Fruit fly (Drosophila melanogaster) whole organism, adult: ENCODE results near the gene Smox.
A peak's percentile ranks its signal among the peaks of the same experiment; 100 is the strongest.

Source experiments
- CG11617 ChIP-seq: fragments of 200-800 bp; sonication (Bioruptor generic); optimal IDR thresholded peaks from 2 replicates; lab custom pipeline; 2017; ENCODE audit warnings: mild to moderate bottlenecking, missing biosample characterization, missing genetic modification reagents, missing genetic modification characterization
- CG12768 ChIP-seq: fragments of 200-800 bp; sonication (Bioruptor generic); optimal IDR thresholded peaks from 2 replicates; lab custom pipeline; 2017; ENCODE audit warnings: missing biosample characterization, missing genetic modification characterization, mild to moderate bottlenecking, moderate library complexity, missing genetic modification reagents
- CG14711 ChIP-seq: fragments of 200-800 bp; sonication (Bioruptor generic); optimal IDR thresholded peaks from 2 replicates; lab custom pipeline; 2018; ENCODE audit warnings: missing biosample characterization, mild to moderate bottlenecking, missing genetic modification characterization, moderate library complexity
- CG1620 ChIP-seq: fragments of 200-800 bp; sonication (Bioruptor generic); optimal IDR thresholded peaks from 2 replicates; lab custom pipeline; 2016; ENCODE audit warnings: missing biosample characterization, missing genetic modification characterization
- CG33017 ChIP-seq: fragments of 200-800 bp; sonication (Bioruptor generic); optimal IDR thresholded peaks from 2 replicates; lab custom pipeline; 2018; ENCODE audit warnings: missing biosample characterization, mild to moderate bottlenecking, missing genetic modification characterization, moderate library complexity
- CG5204 ChIP-seq: fragments of 200-800 bp; sonication (Bioruptor generic); optimal IDR thresholded peaks from 2 replicates; lab custom pipeline; 2016; ENCODE audit warnings: missing biosample characterization, missing genetic modification characterization
- CG7045 ChIP-seq: fragments of 200-800 bp; sonication (Bioruptor generic); optimal IDR thresholded peaks from 2 replicates; lab custom pipeline; 2017; ENCODE audit warnings: missing biosample characterization, mild to moderate bottlenecking, missing genetic modification characterization
- CG7101 ChIP-seq: fragments of 200-800 bp; sonication (Bioruptor generic); optimal IDR thresholded peaks from 2 replicates; lab custom pipeline; 2018; ENCODE audit warnings: missing biosample characterization, mild to moderate bottlenecking, missing genetic modification characterization, moderate library complexity
- Clk ChIP-seq: fragments of 200-800 bp; sonication (Bioruptor generic); optimal IDR thresholded peaks from 2 replicates; lab custom pipeline; 2017; ENCODE audit warnings: missing biosample characterization, missing genetic modification characterization
- Crg-1 ChIP-seq: fragments of 200-800 bp; sonication (Bioruptor generic); optimal IDR thresholded peaks from 2 replicates; lab custom pipeline; 2016; ENCODE audit warnings: missing biosample characterization, missing genetic modification characterization
- Hr96 ChIP-seq: fragments of 200-800 bp; sonication (Bioruptor generic); optimal IDR thresholded peaks from 2 replicates; lab custom pipeline; 2016; ENCODE audit warnings: missing biosample characterization, missing genetic modification characterization
- Mnt ChIP-seq: fragments of 200-800 bp; sonication (Bioruptor generic); optimal IDR thresholded peaks from 2 replicates; lab custom pipeline; 2016; ENCODE audit warnings: missing biosample characterization, mild to moderate bottlenecking, missing genetic modification characterization
- bab1 ChIP-seq: fragments of 200-800 bp; sonication (Bioruptor generic); optimal IDR thresholded peaks from 3 replicates; lab custom pipeline; 2019; ENCODE audit warnings: missing biosample characterization, mild to moderate bottlenecking, missing genetic modification characterization, moderate library complexity
- cic ChIP-seq: fragments of 200-800 bp; sonication (Bioruptor generic); optimal IDR thresholded peaks from 2 replicates; lab custom pipeline; 2017; ENCODE audit warnings: missing biosample characterization, mild to moderate bottlenecking, missing genetic modification characterization, moderate library complexity
- cnc ChIP-seq, 2 experiments: fragments of >200 bp; optimal IDR thresholded peaks; 2 replicates each; lab custom pipeline; 2017
- kay ChIP-seq: fragments of 200-800 bp; sonication (Bioruptor generic); peaks from one replicate; lab custom pipeline; 2016; ENCODE audit warnings: missing biosample characterization, missing genetic modification characterization, borderline replicate concordance
- ovo ChIP-seq: fragments of 200-800 bp; sonication (Bioruptor generic); optimal IDR thresholded peaks from 2 replicates; lab custom pipeline; 2016; ENCODE audit warnings: missing biosample characterization, missing genetic modification characterization
- pad ChIP-seq: fragments of 200-800 bp; sonication (Bioruptor generic); optimal IDR thresholded peaks from 3 replicates; lab custom pipeline; 2017; ENCODE audit warnings: missing biosample characterization, missing genetic modification characterization, mild to moderate bottlenecking, moderate library complexity, missing genetic modification reagents
- tj ChIP-seq: fragments of 200-800 bp; sonication (Bioruptor generic); optimal IDR thresholded peaks from 3 replicates; lab custom pipeline; 2017; ENCODE audit warnings: missing biosample characterization, mild to moderate bottlenecking, missing genetic modification characterization, moderate library complexity
- toe ChIP-seq: fragments of 200-800 bp; sonication (Bioruptor generic); optimal IDR thresholded peaks from 2 replicates; lab custom pipeline; 2016; ENCODE audit warnings: missing biosample characterization, missing genetic modification characterization

Smox gene

DNA sequence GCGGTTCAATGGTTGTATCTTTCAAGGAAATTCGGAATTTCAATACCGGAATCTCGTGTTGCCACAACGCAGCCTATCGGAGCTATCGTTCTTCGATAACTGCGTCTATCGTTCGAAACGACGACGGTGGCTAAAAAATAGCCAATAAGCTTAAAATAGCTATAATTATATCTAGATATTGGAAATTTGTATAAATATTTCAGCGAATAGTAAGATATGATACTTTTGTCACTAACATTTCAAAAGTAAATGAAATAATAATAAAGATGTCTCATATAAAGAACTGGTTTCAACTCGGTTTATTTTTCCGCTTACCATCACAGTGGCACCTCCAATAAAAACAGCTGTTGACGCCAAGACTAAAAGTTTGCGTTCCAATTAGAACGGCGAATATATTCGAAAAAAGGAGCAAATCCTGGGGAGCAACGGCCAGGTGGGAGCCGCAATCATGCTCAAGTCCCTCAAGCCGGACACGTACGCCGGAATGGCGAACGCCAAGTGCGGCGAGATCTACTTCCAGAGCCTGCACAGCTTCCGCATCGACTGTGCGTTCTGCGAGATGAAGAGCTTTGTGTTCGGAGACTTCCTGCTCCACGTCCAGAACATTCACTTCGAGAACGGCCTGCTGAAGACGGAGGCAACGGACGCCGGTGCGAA, 3.5 kb upstream of the Smox start, which contains the start of the genes alpha-PheRS and CG2129:
TSS of gene alpha-PheRS (minus strand) at position 102 of the 657 bp plus-strand sequence.
TSS of gene CG2129 (plus strand) at position 339 of the 657 bp plus-strand sequence.
- peak; percentile 13 for TF ChIP-seq pad
- peak; percentile 66 for TF ChIP-seq CG14711 (tag; lab: Kevin White, UChicago)
- TF ChIP-seq CG7045 (GFP tag; lab: Kevin White, UChicago), result no peak
- peak; percentile 43 for TF ChIP-seq tj
- no peak for TF ChIP-seq CG33017
- peak; percentile 73 for TF ChIP-seq Mnt (GFP tag; lab: Kevin White, UChicago)
- no peak for TF ChIP-seq Hr96 (GFP tag; lab: Kevin White, UChicago)
- TF ChIP-seq CG5204 (GFP tag; lab: Kevin White, UChicago), result no peak
- TF ChIP-seq cnc (optimal IDR thresholded peaks at IDR 0.05; lab: Kevin White, UChicago), result no peak
- TF ChIP-seq Crg-1 (GFP tag; lab: Kevin White, UChicago), result peak; percentile 22
- no peak for TF ChIP-seq ovo (GFP tag; lab: Kevin White, UChicago)
- peak; percentile 77 for TF ChIP-seq bab1
- TF ChIP-seq cic (GFP tag; lab: Kevin White, UChicago), result no peak
- TF ChIP-seq Clk, result no peak
- TF ChIP-seq CG7101 (tag; lab: Kevin White, UChicago), result peak; percentile 61
- peak; percentile 44 for TF ChIP-seq CG1620 (GFP tag; lab: Kevin White, UChicago)
- TF ChIP-seq toe (GFP tag; lab: Kevin White, UChicago), result no peak
- no peak for TF ChIP-seq kay (GFP tag; lab: Kevin White, UChicago)
- peak; percentile 57 for TF ChIP-seq CG11617 (GFP tag; lab: Kevin White, UChicago)
- TF ChIP-seq CG12768 (GFP tag; lab: Kevin White, UChicago), result no peak

DNA sequence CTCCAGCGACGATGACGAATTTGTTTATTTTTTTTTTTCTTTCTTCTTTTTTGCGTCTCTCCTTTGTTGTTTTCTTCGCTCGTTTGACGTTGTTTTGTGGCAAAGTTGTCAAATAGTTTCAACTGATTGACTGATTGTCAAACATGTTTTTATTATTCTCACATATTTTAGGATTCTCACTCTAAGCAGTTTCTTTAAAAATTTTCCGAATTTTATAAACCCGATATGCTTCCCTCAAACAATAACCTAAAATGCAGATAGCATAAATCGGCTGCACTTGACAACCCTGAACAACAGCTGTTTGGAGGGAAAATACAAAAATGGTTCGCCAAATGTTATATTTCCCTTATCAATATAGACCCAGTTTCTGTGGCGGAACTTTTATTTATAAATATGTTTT, 1.5 kb upstream of the Smox start, which contains the start of gene CG17982:
TSS of gene CG17982 (minus strand) at position 299 of the 400 bp plus-strand sequence.
- TF ChIP-seq cnc (optimal IDR thresholded peaks at IDR 0.05; lab: Kevin White, UChicago) (no peak), tj (peak; percentile 81), CG5204 (GFP tag; lab: Kevin White, UChicago) (peak; percentile 82), CG1620 (GFP tag; lab: Kevin White, UChicago) (peak; percentile 93), Crg-1 (GFP tag; lab: Kevin White, UChicago) (peak; percentile 85), cic (GFP tag; lab: Kevin White, UChicago) (peak; percentile 42), Hr96 (GFP tag; lab: Kevin White, UChicago) (no peak), CG11617 (GFP tag; lab: Kevin White, UChicago) (peak; percentile 94), Mnt (GFP tag; lab: Kevin White, UChicago) (peak; percentile 90), pad (peak; percentile 80), CG14711 (tag; lab: Kevin White, UChicago) (peak; percentile 100), bab1 (peak; percentile 99), CG33017 (peak; percentile 83), CG7045 (GFP tag; lab: Kevin White, UChicago) (peak; percentile 78), toe (GFP tag; lab: Kevin White, UChicago) (peak; percentile 87), CG7101 (tag; lab: Kevin White, UChicago) (peak; percentile 95), ovo (GFP tag; lab: Kevin White, UChicago) (peak; percentile 67), Clk (peak; percentile 30), CG12768 (GFP tag; lab: Kevin White, UChicago) (peak; percentile 83), kay (GFP tag; lab: Kevin White, UChicago) (no peak)

DNA sequence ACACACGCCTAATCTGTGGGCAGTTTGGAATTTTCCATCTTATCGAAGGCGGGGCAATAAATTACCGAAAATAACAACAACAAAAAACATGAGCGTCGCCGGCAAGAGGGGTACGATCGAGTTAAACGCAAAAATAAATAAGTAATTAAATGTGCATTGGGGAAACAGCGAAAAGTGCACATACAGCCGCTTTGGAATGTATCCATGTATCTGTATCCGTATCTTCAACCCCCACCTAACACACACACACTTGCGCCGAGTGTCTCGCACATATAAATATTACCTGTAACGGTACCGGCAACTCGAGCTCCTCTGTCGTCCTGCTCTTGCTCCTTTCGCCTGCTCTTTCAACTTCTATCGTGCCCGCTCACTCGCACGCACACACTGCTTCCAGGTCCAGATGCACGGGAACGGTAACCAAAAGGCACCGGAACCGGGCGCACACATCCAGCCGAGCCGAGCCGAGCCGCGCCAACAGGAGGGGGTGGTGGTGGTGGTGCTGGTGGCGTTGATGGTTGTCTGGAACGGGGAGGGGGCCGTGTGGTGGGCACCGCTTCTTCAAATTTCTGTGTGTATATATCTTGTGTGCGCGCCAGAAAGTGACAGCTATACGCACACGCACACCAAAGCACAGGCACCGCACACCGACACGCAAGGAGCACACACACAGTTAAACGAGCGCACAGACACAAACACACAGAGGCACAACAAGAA, 569 bp downstream of the Smox start:
- TF ChIP-seq CG7045 (GFP tag; lab: Kevin White, UChicago) (no peak), CG33017 (no peak), CG12768 (GFP tag; lab: Kevin White, UChicago) (peak; percentile 38), CG11617 (GFP tag; lab: Kevin White, UChicago) (peak; percentile 57), pad (peak; percentile 98), Hr96 (GFP tag; lab: Kevin White, UChicago) (no peak), Mnt (GFP tag; lab: Kevin White, UChicago) (peak; percentile 44), ovo (GFP tag; lab: Kevin White, UChicago) (peak; percentile 97), tj (peak; percentile 84), bab1 (no peak), CG7101 (tag; lab: Kevin White, UChicago) (peak; percentile 16), cnc (optimal IDR thresholded peaks at IDR 0.05; lab: Kevin White, UChicago) (no peak), Crg-1 (GFP tag; lab: Kevin White, UChicago) (peak; percentile 8), cic (GFP tag; lab: Kevin White, UChicago) (peak; percentile 43)

DNA sequence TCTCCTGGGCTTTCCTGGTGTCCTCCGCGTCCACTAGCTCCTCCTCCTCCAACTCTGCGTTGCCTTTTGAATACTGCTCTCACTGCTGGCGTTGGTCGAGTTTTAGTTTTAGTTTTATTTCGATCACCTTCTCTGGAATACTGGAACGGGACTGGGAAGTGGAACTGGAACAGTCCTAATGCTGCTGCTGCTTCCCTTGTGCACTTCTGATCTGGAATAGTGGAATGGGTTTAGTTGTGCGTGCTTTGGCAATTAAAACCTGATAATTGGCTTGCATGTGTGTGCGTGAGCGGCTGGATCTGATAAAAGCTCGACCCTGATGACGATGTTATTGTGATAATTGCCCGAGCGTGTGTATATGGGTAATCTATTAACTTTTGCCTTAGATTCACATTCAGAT, 1.4 kb downstream of the Smox start:
- TF ChIP-seq CG5204 (GFP tag; lab: Kevin White, UChicago) (no peak), CG12768 (GFP tag; lab: Kevin White, UChicago) (no peak), cnc (optimal IDR thresholded peaks at IDR 0.05; lab: Kevin White, UChicago) (no peak)

DNA sequence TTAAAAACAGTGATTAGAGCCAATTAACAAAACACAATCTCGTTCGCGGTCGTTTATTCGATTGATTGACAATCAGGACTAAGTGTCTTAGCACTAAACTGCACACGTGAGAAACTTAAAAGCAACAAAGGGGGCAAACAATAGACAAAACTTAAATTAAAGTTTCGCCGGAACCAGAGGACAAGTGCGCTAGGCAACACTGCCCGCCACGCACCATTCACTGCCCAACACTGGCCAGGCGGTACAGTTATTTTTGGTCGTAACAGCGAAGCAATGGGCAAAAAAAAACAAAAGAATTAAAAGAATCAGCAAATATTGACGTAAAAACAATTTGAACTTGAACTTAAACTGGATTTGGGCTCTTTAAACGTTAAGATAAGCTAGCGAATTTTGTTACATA, 4.8 kb downstream of the Smox start:
- TF ChIP-seq CG7045 (GFP tag; lab: Kevin White, UChicago), result no peak
- TF ChIP-seq Mnt (GFP tag; lab: Kevin White, UChicago), result no peak
- no peak for TF ChIP-seq cnc (optimal IDR thresholded peaks at IDR 0.05; lab: Kevin White, UChicago)
- TF ChIP-seq toe (GFP tag; lab: Kevin White, UChicago), result no peak
- TF ChIP-seq CG12768 (GFP tag; lab: Kevin White, UChicago), result no peak
- TF ChIP-seq kay (GFP tag; lab: Kevin White, UChicago), result no peak
